Fruit fly (Drosophila melanogaster): ENCODE data around the gene CG7778.

Gene CG7778

DNA sequence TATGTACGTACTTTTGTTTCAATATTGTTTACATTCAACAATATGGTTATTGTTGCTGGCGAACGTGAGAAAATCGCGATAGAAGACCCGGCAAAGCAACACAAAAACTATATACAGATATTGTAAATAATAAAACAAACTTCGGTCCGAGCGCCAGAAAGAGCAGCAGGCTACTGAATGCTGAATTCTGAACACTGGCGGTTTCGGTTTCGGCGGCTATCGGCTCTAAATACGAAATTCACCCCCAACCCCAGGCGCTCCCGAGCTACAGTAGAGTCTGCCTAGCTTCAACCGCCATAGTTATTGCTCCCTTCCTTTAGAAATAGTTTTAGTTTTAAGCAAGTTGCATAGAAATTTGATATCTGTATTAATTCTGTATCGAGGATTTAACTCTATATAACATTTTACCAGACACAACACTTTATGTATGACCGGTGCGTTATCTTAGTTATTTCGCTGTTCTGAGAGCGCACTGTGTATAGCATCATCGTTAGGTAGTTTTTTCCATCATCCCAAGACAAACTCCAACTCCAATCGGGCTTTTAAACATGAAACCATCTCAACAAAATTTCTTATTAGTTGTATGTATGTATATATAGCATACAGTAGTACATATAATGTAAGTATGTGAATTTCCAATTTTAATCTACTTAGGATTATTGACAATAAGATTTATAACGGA lies 16.0 kb downstream of the CG7778 start, which contains the start of gene CG7627 (continued):
- TF ChIP-seq Chrac-16 (GFP tag; optimal IDR thresholded peaks at IDR 0.05) = peak; percentile 62
- 0 out of 2 replicates have a peak, but pooled peaks have one; percentile 37 for TF ChIP-seq CkIIα-i1 (GFP tag; IDR thresholded peaks at IDR 0.05)
- peak in 1 of 2 experiments; percentile 7 for TF ChIP-seq crp (GFP tag; optimal IDR thresholded peaks at IDR 0.05)
- peak; percentile 53 for TF ChIP-seq CG15514 (GFP tag; optimal IDR thresholded peaks at IDR 0.05)
- no peak for TF ChIP-seq Tbp (GFP tag; optimal IDR thresholded peaks at IDR 0.05)
- TF ChIP-seq repo (GFP tag; optimal IDR thresholded peaks at IDR 0.05) = peak; percentile 73
- peak; percentile 29 for TF ChIP-seq MTF-1 (GFP tag; optimal IDR thresholded peaks at IDR 0.05; ENCODE audit: borderline replicate concordance)
- TF ChIP-seq pho (GFP tag; optimal IDR thresholded peaks at IDR 0.05) = peak; percentile 59
- TF ChIP-seq dan (GFP tag; IDR thresholded peaks at IDR 0.05) = no peak
- 0 out of 3 replicates have a peak, but pooled peaks have one; percentile 53 for TF ChIP-seq ken (GFP tag; IDR thresholded peaks at IDR 0.05)
- 0 out of 3 replicates have a peak, but pooled peaks have one; percentile 51 for TF ChIP-seq CG3726 (GFP tag; IDR thresholded peaks at IDR 0.05)
- TF ChIP-seq CG13775 (GFP tag; optimal IDR thresholded peaks at IDR 0.05) = peak; percentile 60
- TF ChIP-seq Oaz (GFP tag; IDR thresholded peaks at IDR 0.05) = peak; percentile 48; the same call in 1 of the 2 replicates
- peak; percentile 64 for TF ChIP-seq schlank (tag; optimal IDR thresholded peaks at IDR 0.05)
- TF ChIP-seq CG17186 (GFP tag; optimal IDR thresholded peaks at IDR 0.05) = no peak
- TF ChIP-seq CG4854 (GFP tag; optimal IDR thresholded peaks at IDR 0.05) = peak; percentile 19
- no peak for TF ChIP-seq corto (GFP tag; optimal IDR thresholded peaks at IDR 0.05)
- peak; percentile 26 for TF ChIP-seq Nf-YB (GFP tag; optimal IDR thresholded peaks at IDR 0.05)
- TF ChIP-seq dmrt99B (tag; optimal IDR thresholded peaks at IDR 0.05) = peak; percentile 83
- peak; percentile 74 for TF ChIP-seq zfh2 (GFP tag; optimal IDR thresholded peaks at IDR 0.05)
- no peak for TF ChIP-seq yki (optimal IDR thresholded peaks at IDR 0.05)
- peak; percentile 12 for TF ChIP-seq NC2α (GFP tag; optimal IDR thresholded peaks at IDR 0.05)
- peak; percentile 68 for TF ChIP-seq tin (GFP tag; optimal IDR thresholded peaks at IDR 0.05)
- TF ChIP-seq nerfin-1 (tag; optimal IDR thresholded peaks at IDR 0.05) = peak; percentile 17
- TF ChIP-seq HLH3B (GFP tag; IDR thresholded peaks at IDR 0.05) = peak; percentile 81
- TF ChIP-seq gcm (GFP tag; optimal IDR thresholded peaks at IDR 0.05) = peak; percentile 48
- TF ChIP-seq cwo (GFP tag; optimal IDR thresholded peaks at IDR 0.05) = peak; percentile 83
- peak; percentile 82 for TF ChIP-seq CG4424 (GFP tag; optimal IDR thresholded peaks at IDR 0.05)
- TF ChIP-seq chm (GFP tag; IDR thresholded peaks at IDR 0.05) = peak; percentile 72; the same call in 1 of the 2 replicates
- no peak for TF ChIP-seq HLHmδ (GFP tag; optimal IDR thresholded peaks at IDR 0.05)
- TF ChIP-seq jing (GFP tag; optimal IDR thresholded peaks at IDR 0.05) = peak; percentile 13
- TF ChIP-seq CG13624 (GFP tag; optimal IDR thresholded peaks at IDR 0.05) = peak; percentile 45
- peak; percentile 49 for TF ChIP-seq CG7928 (GFP tag; optimal IDR thresholded peaks at IDR 0.05)
- TF ChIP-seq chinmo (GFP tag; IDR thresholded peaks at IDR 0.05; ENCODE audit: partially characterized antibody) = peak; percentile 74; the same call in 2 of the 4 replicates
- TF ChIP-seq lbe (GFP tag; optimal IDR thresholded peaks at IDR 0.05) = peak; percentile 65
- peak; percentile 19 for TF ChIP-seq btn (GFP tag; optimal IDR thresholded peaks at IDR 0.05)
- peak; percentile 40; the same call in 1 of the 3 replicates for TF ChIP-seq jigr1 (GFP tag; IDR thresholded peaks at IDR 0.05)
- no peak for TF ChIP-seq prd (optimal IDR thresholded peaks at IDR 0.05)
- peak; percentile 81 for TF ChIP-seq prd (GFP tag; IDR thresholded peaks at IDR 0.05)
- TF ChIP-seq CG12942 (GFP tag; optimal IDR thresholded peaks at IDR 0.05) = peak; percentile 37
- TF ChIP-seq CG7745 (tag; optimal IDR thresholded peaks at IDR 0.05) = no peak
- TF ChIP-seq CG6765 (GFP tag; optimal IDR thresholded peaks at IDR 0.05) = peak; percentile 67
- TF ChIP-seq HLH54F (GFP tag; optimal IDR thresholded peaks at IDR 0.05) = peak; percentile 72
- TF ChIP-seq CG13123 (GFP tag; optimal IDR thresholded peaks at IDR 0.05) = no peak
- peak; percentile 53 for TF ChIP-seq CG12155 (GFP tag; optimal IDR thresholded peaks at IDR 0.05)
- TF ChIP-seq CG12744 (GFP tag; optimal IDR thresholded peaks at IDR 0.05) = peak; percentile 6
- TF ChIP-seq pnt (GFP tag; optimal IDR thresholded peaks at IDR 0.05) = peak; percentile 59
- TF ChIP-seq CG2120 (GFP tag; optimal IDR thresholded peaks at IDR 0.05) = peak; percentile 89
- peak; percentile 71 for TF ChIP-seq CG14014 (GFP tag; IDR thresholded peaks at IDR 0.05)
- peak; percentile 67 for TF ChIP-seq nmo (GFP tag; optimal IDR thresholded peaks at IDR 0.05)

Data from whole organism, embryonic.